Fruit fly (Drosophila melanogaster): ENCODE measurements around the gene Grip91.

The Grip91 gene

dm6 chrX:13756776-13757312, 12.4 kb upstream of the Grip91 start, which contains the start of the genes CG32625 and Rtc1 (continued):
- peak; percentile 77 for TF ChIP-seq fkh (GFP tag; optimal IDR thresholded peaks at IDR 0.05)
- TF ChIP-seq CG32006 (GFP tag; optimal IDR thresholded peaks at IDR 0.05), result peak; percentile 1
- 0 out of 3 replicates have a peak, but pooled peaks have one; percentile 21 for TF ChIP-seq CG8119 (GFP tag; IDR thresholded peaks at IDR 0.05)
- no peak for TF ChIP-seq CG31627 (GFP tag; optimal IDR thresholded peaks at IDR 0.05)
- no peak for TF ChIP-seq Sox15 (GFP tag; optimal IDR thresholded peaks at IDR 0.05)
- no peak for TF ChIP-seq CG7368 (GFP tag; optimal IDR thresholded peaks at IDR 0.05)
- no peak; the same call in 1 of the 2 replicates for TF ChIP-seq Gug (GFP tag; IDR thresholded peaks at IDR 0.05)
- peak; percentile 28 for TF ChIP-seq pdm3 (GFP tag; optimal IDR thresholded peaks at IDR 0.05)
- TF ChIP-seq esn (GFP tag; optimal IDR thresholded peaks at IDR 0.05), result peak; percentile 27
- TF ChIP-seq topi (GFP tag; optimal IDR thresholded peaks at IDR 0.05), result peak; percentile 19
- peak; percentile 35 for TF ChIP-seq CG10631 (GFP tag; optimal IDR thresholded peaks at IDR 0.05)
- TF ChIP-seq Smox (GFP tag; optimal IDR thresholded peaks at IDR 0.05), result peak; percentile 44
- no peak for TF ChIP-seq CG4318 (GFP tag; optimal IDR thresholded peaks at IDR 0.05)

- TF ChIP-seq CG11762 (GFP tag; optimal IDR thresholded peaks at IDR 0.05; ENCODE audit: insufficient read depth) (no peak), Lpt (GFP tag; optimal IDR thresholded peaks at IDR 0.05) (no peak), CG8119 (GFP tag; IDR thresholded peaks at IDR 0.05) (no peak), OdsH (GFP tag; optimal IDR thresholded peaks at IDR 0.05) (no peak), CG7368 (GFP tag; optimal IDR thresholded peaks at IDR 0.05) (peak; percentile 31), dac (GFP tag; optimal IDR thresholded peaks at IDR 0.05) (no peak), Hr4 (GFP tag; optimal IDR thresholded peaks at IDR 0.05) (no peak), spab (GFP tag; optimal IDR thresholded peaks at IDR 0.05) (peak; percentile 7), Ets21C (GFP tag; optimal IDR thresholded peaks at IDR 0.05) (no peak), salr (GFP tag; optimal IDR thresholded peaks at IDR 0.05) (peak in 1 of 2 experiments; percentile 44), dsx (GFP tag; optimal IDR thresholded peaks at IDR 0.05; ENCODE audit: poor library complexity, severe bottlenecking) (peak; percentile 76), Eip78C (GFP tag) (peak; percentile 36), Eip75B (GFP tag; optimal IDR thresholded peaks at IDR 0.05) (peak; percentile 51), CG10669 (GFP tag; optimal IDR thresholded peaks at IDR 0.05) (peak; percentile 64), vri (GFP tag; optimal IDR thresholded peaks at IDR 0.05) (peak; percentile 2), CG11902 (GFP tag; optimal IDR thresholded peaks at IDR 0.05) (no peak), CG6276 (GFP tag; optimal IDR thresholded peaks at IDR 0.05) (peak; percentile 16), Sox15 (GFP tag; optimal IDR thresholded peaks at IDR 0.05) (no peak), CG15336 (GFP tag; IDR thresholded peaks at IDR 0.05) (peak; percentile 36; the same call in 1 of the 2 replicates), ss (GFP tag; optimal IDR thresholded peaks at IDR 0.05) (peak; percentile 85), pdm3 (GFP tag; optimal IDR thresholded peaks at IDR 0.05) (peak; percentile 52), acj6 (GFP tag; optimal IDR thresholded peaks at IDR 0.05) (no peak), CG11294 (GFP tag; IDR thresholded peaks at IDR 0.05) (no peak), Hr39 (GFP tag; optimal IDR thresholded peaks at IDR 0.05) (no peak), CG1621 (tag; optimal IDR thresholded peaks at IDR 0.05) (peak; percentile 77), CG6792 (GFP tag; optimal IDR thresholded peaks at IDR 0.05) (no peak), lz (GFP tag; optimal IDR thresholded peaks at IDR 0.05) (peak; percentile 22), fd59A (GFP tag; optimal IDR thresholded peaks at IDR 0.05) (no peak), Blimp-1 (GFP tag; optimal IDR thresholded peaks at IDR 0.05) (peak; percentile 66), CG34406 (GFP tag; optimal IDR thresholded peaks at IDR 0.05) (peak; percentile 7), Smox (GFP tag; optimal IDR thresholded peaks at IDR 0.05) (no peak), CG6163 (GFP tag; IDR thresholded peaks at IDR 0.05) (peak; percentile 67), CG10631 (GFP tag; optimal IDR thresholded peaks at IDR 0.05) (no peak), Sox102F (GFP tag; optimal IDR thresholded peaks at IDR 0.05) (peak; percentile 29), Met (GFP tag; optimal IDR thresholded peaks at IDR 0.05) (no peak), topi (GFP tag; optimal IDR thresholded peaks at IDR 0.05) (peak; percentile 22), CG31627 (GFP tag; optimal IDR thresholded peaks at IDR 0.05) (no peak), fkh (GFP tag; optimal IDR thresholded peaks at IDR 0.05) (peak; percentile 15), achi (GFP tag; optimal IDR thresholded peaks at IDR 0.05) (no peak), CG16779 (tag; optimal IDR thresholded peaks at IDR 0.05) (peak; percentile 61), CG8319 (GFP tag; optimal IDR thresholded peaks at IDR 0.05) (no peak), cyc (GFP tag; optimal IDR thresholded peaks at IDR 0.05) (peak; percentile 12), fd85E (GFP tag; optimal IDR thresholded peaks at IDR 0.05) (no peak), CG6808 (GFP tag; optimal IDR thresholded peaks at IDR 0.05) (peak; percentile 54)
Measured at dm6 chrX:13755152-13755557, 10.7 kb upstream of the Grip91 start, which contains the start of gene Pdcd4. Gene Pdcd4 (minus strand): TSS chrX:13755406.

All from whole organism, prepupa.